Worm (Caenorhabditis elegans) whole organism, L1 larva: ENCODE data around the gene bus-8B.

Source experiments
- C04F5.9 ChIP-seq: sonication (generic microtip); optimal IDR thresholded peaks from 2 replicates; lab custom pipeline; 2016; ENCODE audit warnings: missing genetic modification characterization, missing compliant biosample characterization
- C16A3.4 ChIP-seq: fragments of 150-350 bp; optimal IDR thresholded peaks from 2 replicates; lab custom pipeline; 2014; ENCODE audit warnings: missing biosample characterization, missing genetic modification characterization
- C34B4.2 ChIP-seq: sonication (generic microtip); optimal IDR thresholded peaks from 2 replicates; lab custom pipeline; 2017; ENCODE audit warnings: mild to moderate bottlenecking, missing genetic modification characterization, missing compliant biosample characterization
- F16B12.6 ChIP-seq: fragments of 150-350 bp; optimal IDR thresholded peaks from 2 replicates; lab custom pipeline; 2014; ENCODE audit warnings: missing biosample characterization, missing genetic modification characterization
- aha-1 ChIP-seq: fragments of 150-350 bp; optimal IDR thresholded peaks from 2 replicates; lab custom pipeline; 2014; ENCODE audit warnings: missing biosample characterization, missing genetic modification characterization
- alr-1 ChIP-seq: fragments of 200-800 bp; sonication (Bioruptor generic); optimal IDR thresholded peaks from 2 replicates; lab custom pipeline; 2018; ENCODE audit warnings: borderline replicate concordance, mild to moderate bottlenecking, missing genetic modification characterization, missing compliant biosample characterization
- aly-2 ChIP-seq: fragments of 150-350 bp; optimal IDR thresholded peaks from 2 replicates; lab custom pipeline; 2014; ENCODE audit warnings: missing biosample characterization, missing genetic modification characterization
- blmp-1 ChIP-seq: fragments of 150-350 bp; optimal IDR thresholded peaks from 2 replicates; lab custom pipeline; 2014; ENCODE audit warnings: missing biosample characterization, missing genetic modification characterization
- ceh-63 ChIP-seq: fragments of 200-800 bp; sonication (Bioruptor generic); optimal IDR thresholded peaks from 2 replicates; lab custom pipeline; 2018; ENCODE audit warnings: mild to moderate bottlenecking, missing genetic modification characterization, missing compliant biosample characterization
- ceh-88 ChIP-seq: fragments of 200-800 bp; sonication (Bioruptor generic); IDR thresholded peaks from 2 replicates; pipeline ENCODE4 v1.3.6; 2022; ENCODE audit warnings: missing genetic modification characterization, missing compliant biosample characterization
- ces-1 ChIP-seq: fragments of 150-350 bp; optimal IDR thresholded peaks from 2 replicates; lab custom pipeline; 2014; ENCODE audit warnings: missing biosample characterization, missing genetic modification reagents, missing genetic modification characterization
- dsc-1 ChIP-seq: sonication (generic microtip); optimal IDR thresholded peaks from 2 replicates; lab custom pipeline; 2016; ENCODE audit warnings: mild to moderate bottlenecking, missing genetic modification characterization, missing compliant biosample characterization
- elt-2 ChIP-seq: sonication (generic microtip); optimal IDR thresholded peaks from 2 replicates; lab custom pipeline; 2016; ENCODE audit warnings: missing genetic modification characterization, mild to moderate bottlenecking, inconsistent platforms, missing compliant biosample characterization, missing genetic modification reagents
- elt-3 ChIP-seq, 6 experiments: fragments of 150-350 bp in 1 of 6; sonication (generic microtip); optimal IDR thresholded peaks; 2 replicates each; lab custom pipeline; 2017 to 2018; ENCODE audit warnings: missing biosample characterization in 6 of 6, missing genetic modification characterization in 6 of 6, inconsistent platforms in 1 of 6
- fkh-4 ChIP-seq: sonication (generic microtip); optimal IDR thresholded peaks from 2 replicates; lab custom pipeline; 2016; ENCODE audit warnings: missing compliant biosample characterization, missing genetic modification characterization, borderline replicate concordance
- fos-1 ChIP-seq: fragments of 150-350 bp; optimal IDR thresholded peaks from 2 replicates; lab custom pipeline; 2014; ENCODE audit warnings: missing biosample characterization, missing genetic modification characterization
- grh-1 ChIP-seq: fragments of 200-800 bp; sonication (Bioruptor generic); IDR thresholded peaks from 2 replicates; pipeline ENCODE4 v1.3.6; 2022; ENCODE audit warnings: missing genetic modification reagents, missing genetic modification characterization, missing compliant biosample characterization
- hlh-17 ChIP-seq: fragments of 200-800 bp; sonication (Bioruptor generic); optimal IDR thresholded peaks from 2 replicates; lab custom pipeline; 2018; ENCODE audit warnings: missing genetic modification characterization, mild to moderate bottlenecking, missing compliant biosample characterization, moderate library complexity, borderline replicate concordance
- hlh-4 ChIP-seq: sonication (generic microtip); optimal IDR thresholded peaks from 2 replicates; lab custom pipeline; 2016; ENCODE audit warnings: mild to moderate bottlenecking, missing genetic modification characterization, missing compliant biosample characterization
- hpl-2 ChIP-seq: fragments of 150-350 bp; optimal IDR thresholded peaks from 2 replicates; lab custom pipeline; 2014; ENCODE audit warnings: missing biosample characterization, missing genetic modification reagents, missing genetic modification characterization
- irx-1 ChIP-seq: sonication (generic microtip); optimal IDR thresholded peaks from 2 replicates; lab custom pipeline; 2016; ENCODE audit warnings: missing genetic modification characterization, missing compliant biosample characterization
- lin-13 ChIP-seq: fragments of 150-350 bp; optimal IDR thresholded peaks from 2 replicates; lab custom pipeline; 2014; ENCODE audit warnings: missing biosample characterization, missing genetic modification reagents, missing genetic modification characterization
- lin-14 ChIP-seq: fragments of 200-800 bp; sonication (Bioruptor generic); optimal IDR thresholded peaks from 2 replicates; lab custom pipeline; 2018; ENCODE audit warnings: mild to moderate bottlenecking, missing genetic modification characterization, moderate library complexity, missing compliant biosample characterization
- lin-15B ChIP-seq: fragments of 150-350 bp; sonication (generic microtip); optimal IDR thresholded peaks from 3 replicates; lab custom pipeline; 2014; ENCODE audit warnings: missing biosample characterization, missing genetic modification characterization
- lin-39 ChIP-seq: fragments of 150-350 bp; optimal IDR thresholded peaks from 2 replicates; lab custom pipeline; 2014; ENCODE audit warnings: missing biosample characterization, missing genetic modification reagents, missing genetic modification characterization
- lir-3 ChIP-seq: sonication (generic microtip); optimal IDR thresholded peaks from 2 replicates; lab custom pipeline; 2016; ENCODE audit warnings: mild to moderate bottlenecking, missing genetic modification characterization, moderate library complexity, missing compliant biosample characterization; ENCODE audit not compliant: poor library complexity
- lsy-2 ChIP-seq, 2 experiments: fragments of 150-350 bp; optimal IDR thresholded peaks; 2 replicates each; lab custom pipeline; 2014; ENCODE audit warnings: missing biosample characterization in 2 of 2, missing genetic modification characterization in 2 of 2
- mab-9 ChIP-seq: fragments of 200-800 bp; sonication (Bioruptor generic); IDR thresholded peaks from 2 replicates; pipeline ENCODE4 v1.3.6; 2022; ENCODE audit warnings: missing genetic modification reagents, missing genetic modification characterization, missing compliant biosample characterization
- mdl-1 ChIP-seq, 2 experiments: fragments of 150-350 bp; optimal IDR thresholded peaks; 2 replicates each; lab custom pipeline; 2014 to 2017; ENCODE audit warnings: missing biosample characterization in 2 of 2, missing genetic modification characterization in 2 of 2, inconsistent platforms in 1 of 2
- mef-2 ChIP-seq: fragments of 150-350 bp; optimal IDR thresholded peaks from 2 replicates; lab custom pipeline; 2014; ENCODE audit warnings: missing biosample characterization, missing genetic modification characterization
- mep-1 ChIP-seq: fragments of 150-350 bp; optimal IDR thresholded peaks from 2 replicates; lab custom pipeline; 2014; ENCODE audit warnings: missing biosample characterization, missing genetic modification characterization
- nhr-11 ChIP-seq: fragments of 150-350 bp; optimal IDR thresholded peaks from 2 replicates; lab custom pipeline; 2014; ENCODE audit warnings: missing biosample characterization, missing genetic modification characterization
- nhr-19 ChIP-seq: fragments of 200-800 bp; sonication (Bioruptor generic); conservative IDR thresholded peaks from 2 replicates; pipeline ENCODE4 v1.3.6; 2022; ENCODE audit warnings: missing genetic modification characterization, missing compliant biosample characterization
- nhr-28 ChIP-seq: fragments of 150-350 bp; optimal IDR thresholded peaks from 2 replicates; lab custom pipeline; 2014; ENCODE audit warnings: missing biosample characterization, missing genetic modification characterization
- nhr-47 ChIP-seq: sonication (generic microtip); optimal IDR thresholded peaks from 2 replicates; lab custom pipeline; 2016; ENCODE audit warnings: mild to moderate bottlenecking, missing genetic modification characterization, moderate library complexity, missing compliant biosample characterization
- nhr-71 ChIP-seq: sonication (generic microtip); optimal IDR thresholded peaks from 2 replicates; lab custom pipeline; 2016; ENCODE audit warnings: mild to moderate bottlenecking, missing genetic modification characterization, moderate library complexity, missing compliant biosample characterization
- nhr-76 ChIP-seq: sonication (generic microtip); optimal IDR thresholded peaks from 2 replicates; lab custom pipeline; 2017; ENCODE audit warnings: missing biosample characterization, missing genetic modification characterization
- nhr-85 ChIP-seq: sonication (generic microtip); peaks from one replicate; lab custom pipeline; 2016; ENCODE audit warnings: missing genetic modification characterization, inconsistent platforms, missing compliant biosample characterization
- nhr-90 ChIP-seq: sonication (generic microtip); optimal IDR thresholded peaks from 2 replicates; lab custom pipeline; 2016; ENCODE audit warnings: mild to moderate bottlenecking, missing genetic modification characterization, missing compliant biosample characterization; ENCODE audit not compliant: poor library complexity
- pag-3 ChIP-seq: sonication (generic microtip); optimal IDR thresholded peaks from 2 replicates; lab custom pipeline; 2017; ENCODE audit warnings: missing genetic modification characterization, mild to moderate bottlenecking, missing compliant biosample characterization, antibody characterized with exemption, borderline replicate concordance; ENCODE audit not compliant: insufficient read depth
- pax-3 ChIP-seq: fragments of 200-800 bp; sonication (Bioruptor generic); optimal IDR thresholded peaks from 2 replicates; lab custom pipeline; 2018; ENCODE audit warnings: mild to moderate bottlenecking, missing genetic modification characterization, moderate library complexity, missing compliant biosample characterization
- rnt-1 ChIP-seq: sonication (generic microtip); optimal IDR thresholded peaks from 2 replicates; lab custom pipeline; 2016; ENCODE audit warnings: mild to moderate bottlenecking, missing genetic modification characterization, moderate library complexity, missing compliant biosample characterization
- skn-1 ChIP-seq: fragments of 150-350 bp; optimal IDR thresholded peaks from 2 replicates; lab custom pipeline; 2014; ENCODE audit warnings: missing biosample characterization, missing genetic modification characterization
- snu-23 ChIP-seq: sonication (generic microtip); optimal IDR thresholded peaks from 2 replicates; lab custom pipeline; 2016; ENCODE audit warnings: missing genetic modification characterization, missing compliant biosample characterization
- sptf-1 ChIP-seq: fragments of 150-350 bp; optimal IDR thresholded peaks from 2 replicates; lab custom pipeline; 2014; ENCODE audit warnings: missing biosample characterization, missing genetic modification characterization
- sup-37 ChIP-seq: fragments of 200-800 bp; sonication (Bioruptor generic); optimal IDR thresholded peaks from 2 replicates; lab custom pipeline; 2018; ENCODE audit warnings: mild to moderate bottlenecking, missing genetic modification characterization, missing compliant biosample characterization
- tlp-1 ChIP-seq: fragments of 150-350 bp; optimal IDR thresholded peaks from 2 replicates; lab custom pipeline; 2014; ENCODE audit warnings: missing biosample characterization, missing genetic modification characterization
- unc-130 ChIP-seq: fragments of 150-350 bp; optimal IDR thresholded peaks from 2 replicates; lab custom pipeline; 2017; ENCODE audit warnings: missing biosample characterization, missing genetic modification characterization, inconsistent platforms
- vab-15 ChIP-seq: sonication (generic microtip); optimal IDR thresholded peaks from 2 replicates; lab custom pipeline; 2017; ENCODE audit warnings: missing genotype, mild to moderate bottlenecking, missing genetic modification characterization, missing compliant biosample characterization
- xbp-1 ChIP-seq: sonication (generic microtip); optimal IDR thresholded peaks from 2 replicates; lab custom pipeline; 2016; ENCODE audit warnings: missing genetic modification characterization, missing compliant biosample characterization
- zip-4 ChIP-seq: fragments of 200-800 bp; sonication (Bioruptor generic); optimal IDR thresholded peaks from 2 replicates; lab custom pipeline; 2018; ENCODE audit warnings: mild to moderate bottlenecking, missing genetic modification characterization, moderate library complexity, missing compliant biosample characterization
- ztf-11 ChIP-seq, 2 experiments: sonication (generic microtip); optimal IDR thresholded peaks; 2 replicates each; lab custom pipeline; 2016 to 2017; ENCODE audit warnings: missing genetic modification characterization in 2 of 2, missing biosample characterization in 1 of 2, missing compliant biosample characterization in 1 of 2

The bus-8B gene

ce11 chrX:5475164-5475576, 18.0 kb upstream of the bus-8B start (continued):
- TF ChIP-seq grh-1 (GFP tag; lab: Robert Waterston, UW), result no peak
- no peak for TF ChIP-seq ces-1 (GFP tag; lab: Kevin White, UChicago)
- TF ChIP-seq lin-14, result peak; percentile 95
- peak; percentile 35 to 72 for TF ChIP-seq lsy-2 (tag; optimal IDR thresholded peaks at IDR 0.05; lab: Kevin White, UChicago)
- no peak for TF ChIP-seq hpl-2 (GFP tag; lab: Kevin White, UChicago)
- no peak for TF ChIP-seq aly-2 (tag; lab: Kevin White, UChicago)
- TF ChIP-seq sup-37, result no peak
- peak; percentile 64 for TF ChIP-seq mep-1 (tag; lab: Kevin White, UChicago)
- TF ChIP-seq ztf-11 (tag; optimal IDR thresholded peaks at IDR 0.05; lab: Kevin White, UChicago), result no peak
- no peak for TF ChIP-seq ceh-88 (GFP tag; lab: Robert Waterston, UW)
- TF ChIP-seq C34B4.2 (tag; lab: Kevin White, UChicago), result no peak
- TF ChIP-seq pag-3, result no peak
- TF ChIP-seq hlh-4 (tag; lab: Kevin White, UChicago), result no peak
- no peak for TF ChIP-seq fos-1 (tag; lab: Kevin White, UChicago)
- peak in 5 of 6 experiments; percentile 18 to 67 (median 52) for TF ChIP-seq elt-3 (tag; optimal IDR thresholded peaks at IDR 0.05; lab: Kevin White, UChicago)
- TF ChIP-seq tlp-1 (tag; lab: Kevin White, UChicago), result no peak
- TF ChIP-seq fkh-4 (tag; lab: Kevin White, UChicago), result no peak
- peak; percentile 81 for TF ChIP-seq nhr-71 (tag; lab: Kevin White, UChicago)
- TF ChIP-seq lin-39, result no peak
- TF ChIP-seq nhr-85 (tag; lab: Kevin White, UChicago), result peak; percentile 94
- peak; percentile 82 for TF ChIP-seq unc-130 (tag; lab: Kevin White, UChicago)
- TF ChIP-seq hlh-17 (GFP tag; lab: Kevin White, UChicago), result no peak
- no peak for TF ChIP-seq ceh-63 (GFP tag; lab: Kevin White, UChicago)
- TF ChIP-seq pax-3, result no peak
- TF ChIP-seq rnt-1 (tag; lab: Kevin White, UChicago), result peak; percentile 72
- no peak for TF ChIP-seq nhr-11
- no peak for TF ChIP-seq lin-15B (tag; lab: Kevin White, UChicago)
- TF ChIP-seq mdl-1 (tag; optimal IDR thresholded peaks at IDR 0.05; lab: Kevin White, UChicago), result peak in 1 of 2 experiments; percentile 82
- TF ChIP-seq blmp-1 (tag; lab: Kevin White, UChicago), result peak; percentile 79
- peak; percentile 65 for TF ChIP-seq C16A3.4
- no peak for TF ChIP-seq vab-15 (tag; lab: Kevin White, UChicago)
- TF ChIP-seq nhr-47 (tag; lab: Kevin White, UChicago), result peak; percentile 50
- TF ChIP-seq C04F5.9 (tag; lab: Kevin White, UChicago), result no peak
- peak; percentile 62 for TF ChIP-seq nhr-76
- TF ChIP-seq aha-1, result no peak
- TF ChIP-seq zip-4 (GFP tag; lab: Kevin White, UChicago), result no peak
- no peak for TF ChIP-seq nhr-28
- TF ChIP-seq nhr-19 (GFP tag; lab: Robert Waterston, UW), result peak; percentile 65
- TF ChIP-seq irx-1, result peak; percentile 31
- TF ChIP-seq xbp-1, result peak; percentile 56
- TF ChIP-seq dsc-1 (tag; lab: Kevin White, UChicago), result no peak
- TF ChIP-seq F16B12.6 (tag; lab: Kevin White, UChicago), result no peak
- TF ChIP-seq lir-3 (tag; lab: Kevin White, UChicago), result no peak
- TF ChIP-seq mef-2, result no peak

ce11 chrX:5476357-5476756, 16.8 kb upstream of the bus-8B start:
- no peak for TF ChIP-seq hpl-2 (GFP tag; lab: Kevin White, UChicago)
- TF ChIP-seq ceh-63 (GFP tag; lab: Kevin White, UChicago), result no peak
- TF ChIP-seq fos-1 (tag; lab: Kevin White, UChicago), result no peak
- TF ChIP-seq skn-1 (tag; lab: Kevin White, UChicago), result no peak
- TF ChIP-seq lin-13 (GFP tag; lab: Kevin White, UChicago), result no peak
- no peak for TF ChIP-seq nhr-76
- TF ChIP-seq unc-130 (tag; lab: Kevin White, UChicago), result no peak
- peak; percentile 47 for TF ChIP-seq elt-2 (tag; lab: Kevin White, UChicago)
- TF ChIP-seq alr-1 (tag; lab: Kevin White, UChicago), result no peak
- TF ChIP-seq nhr-90 (tag; lab: Kevin White, UChicago), result no peak
- TF ChIP-seq mdl-1 (tag; optimal IDR thresholded peaks at IDR 0.05; lab: Kevin White, UChicago), result peak in 1 of 2 experiments; percentile 5
- TF ChIP-seq mab-9 (GFP tag; lab: Robert Waterston, UW), result no peak
- no peak for TF ChIP-seq mef-2
- TF ChIP-seq grh-1 (GFP tag; lab: Robert Waterston, UW), result no peak
- no peak for TF ChIP-seq dsc-1 (tag; lab: Kevin White, UChicago)
- TF ChIP-seq snu-23 (GFP tag; lab: Kevin White, UChicago), result no peak
- TF ChIP-seq sptf-1, result no peak
